Worm (Caenorhabditis elegans) whole organism, L4 larva: ENCODE measurements around the gene Y66D12A.21.

Experiments
- Y5F2A.4 ChIP-seq: fragments of 200-800 bp; sonication (Bioruptor generic); optimal IDR thresholded peaks from 2 replicates; lab custom pipeline; 2018; ENCODE audit warnings: mild to moderate bottlenecking, missing genetic modification characterization, missing compliant biosample characterization
- aha-1 ChIP-seq: fragments of 150-350 bp; peaks from one replicate; lab custom pipeline; 2014; ENCODE audit warnings: missing biosample characterization, missing genetic modification characterization
- ceh-20 ChIP-seq: fragments of 200-800 bp; sonication (Bioruptor generic); IDR thresholded peaks from 2 replicates; pipeline ENCODE4 v1.3.6; 2022; ENCODE audit warnings: missing genetic modification reagents, missing genetic modification characterization, missing compliant biosample characterization
- ceh-82 ChIP-seq: sonication (generic microtip); optimal IDR thresholded peaks from 2 replicates; lab custom pipeline; 2017; ENCODE audit warnings: missing biosample characterization, missing genetic modification characterization
- dpl-1 ChIP-seq: fragments of 150-350 bp; optimal IDR thresholded peaks from 2 replicates; lab custom pipeline; 2014; ENCODE audit warnings: missing biosample characterization, missing genetic modification reagents, missing genetic modification characterization
- egl-27 ChIP-seq: sonication (generic microtip); optimal IDR thresholded peaks from 3 replicates; lab custom pipeline; 2017; ENCODE audit warnings: missing biosample characterization, missing genetic modification reagents, missing genetic modification characterization
- hmg-1.1 ChIP-seq: fragments of 200-800 bp; sonication (Bioruptor generic); IDR thresholded peaks from 2 replicates; pipeline ENCODE4 v1.3.6; 2022; ENCODE audit warnings: missing genetic modification reagents, missing genetic modification characterization, missing compliant biosample characterization
- lin-15B ChIP-seq: fragments of 150-350 bp; sonication (generic microtip); optimal IDR thresholded peaks from 3 replicates; lab custom pipeline; 2014; ENCODE audit warnings: missing biosample characterization, missing genetic modification characterization
- lin-39 ChIP-seq: fragments of 150-350 bp; optimal IDR thresholded peaks from 2 replicates; lab custom pipeline; 2014; ENCODE audit warnings: missing biosample characterization, missing genetic modification reagents, missing genetic modification characterization
- mes-2 ChIP-seq: sonication (generic microtip); optimal IDR thresholded peaks from 2 replicates; lab custom pipeline; 2016; ENCODE audit warnings: missing genotype, mild to moderate bottlenecking, missing genetic modification characterization, missing compliant biosample characterization; ENCODE audit not compliant: poor library complexity, severe bottlenecking
- mxl-3 ChIP-seq: fragments of 200-800 bp; sonication (Bioruptor generic); optimal IDR thresholded peaks from 2 replicates; lab custom pipeline; 2018; ENCODE audit warnings: mild to moderate bottlenecking, missing genetic modification characterization, missing compliant biosample characterization
- nhr-10 ChIP-seq: fragments of 150-350 bp; optimal IDR thresholded peaks from 2 replicates; lab custom pipeline; 2014; ENCODE audit warnings: missing biosample characterization, missing genetic modification characterization
- nhr-48 ChIP-seq: sonication (generic microtip); optimal IDR thresholded peaks from 2 replicates; lab custom pipeline; 2016; ENCODE audit warnings: mild to moderate bottlenecking, missing genetic modification characterization, missing compliant biosample characterization
- skn-1 ChIP-seq: fragments of 150-350 bp; optimal IDR thresholded peaks from 2 replicates; lab custom pipeline; 2014; ENCODE audit warnings: missing biosample characterization, missing genetic modification characterization
- unc-62 ChIP-seq, 3 experiments: fragments of 150-350 bp in 1 of 3; sonication (generic microtip); optimal IDR thresholded peaks in 2 of 3; peaks in 1 of 3; 1 replicate in 1 of 3; 2 replicates in 2 of 3; lab custom pipeline; 2014 to 2017; ENCODE audit warnings: missing biosample characterization in 3 of 3, missing genetic modification characterization in 3 of 3, missing genetic modification reagents in 3 of 3, missing genotype in 1 of 3
- vab-7 ChIP-seq: fragments of 200-800 bp; sonication (Bioruptor generic); IDR thresholded peaks from 2 replicates; pipeline ENCODE4 v1.3.6; 2022; ENCODE audit warnings: missing genetic modification reagents, missing genetic modification characterization, missing compliant biosample characterization
- zag-1 ChIP-seq: fragments of 150-350 bp; optimal IDR thresholded peaks from 2 replicates; lab custom pipeline; 2014; ENCODE audit warnings: missing biosample characterization, missing genetic modification characterization
- zip-2 ChIP-seq: fragments of 150-350 bp; optimal IDR thresholded peaks from 2 replicates; lab custom pipeline; 2014; ENCODE audit warnings: missing biosample characterization, missing genetic modification characterization
- ztf-11 ChIP-seq: fragments of 150-350 bp; optimal IDR thresholded peaks from 2 replicates; lab custom pipeline; 2014; ENCODE audit warnings: missing biosample characterization, missing genetic modification characterization

Gene Y66D12A.21

ce11 chrIII:11459041-11459440 is 46.1 kb downstream of the Y66D12A.21 start:
- TF ChIP-seq hmg-1.1: 0 out of 2 replicates have a peak, but pooled peaks have one; percentile 7
- no peak for TF ChIP-seq dpl-1 (GFP tag; lab: Kevin White, UChicago)

- TF ChIP-seq zag-1 (no peak), mxl-3 (GFP tag; lab: Kevin White, UChicago) (no peak), vab-7 (no peak), mes-2 (no peak), lin-39 (tag; lab: Kevin White, UChicago) (no peak), nhr-48 (tag; lab: Kevin White, UChicago) (no peak), skn-1 (tag; lab: Kevin White, UChicago) (no peak), ztf-11 (tag; lab: Kevin White, UChicago) (no peak), zip-2 (tag; lab: Kevin White, UChicago) (no peak), ceh-20 (no peak)
Observed at ce11 chrIII:11457911-11458310, 47.2 kb downstream of the Y66D12A.21 start.

ce11 chrIII:11456577-11456976 is 48.5 kb downstream of the Y66D12A.21 start, which contains the start of gene plr-1:
plr-1 (plus strand) TSS chrIII:11456877.
- TF ChIP-seq ztf-11 (tag; lab: Kevin White, UChicago) (no peak), unc-62 (GFP tag; optimal IDR thresholded peaks at IDR 0.05 in 1 of 2; lab: Kevin White, UChicago) (peak in 1 of 2 experiments; percentile 69), unc-62 (tag; optimal IDR thresholded peaks at IDR 0.05; lab: Kevin White, UChicago) (no peak)

ce11 chrIII:11453970-11454369 is 51.1 kb downstream of the Y66D12A.21 start:
- TF ChIP-seq lin-15B: no peak
- TF ChIP-seq hmg-1.1: no peak
- no peak for TF ChIP-seq Y5F2A.4 (GFP tag; lab: Kevin White, UChicago)
- no peak for TF ChIP-seq egl-27 (tag; lab: Kevin White, UChicago)
- no peak for TF ChIP-seq nhr-10 (tag; lab: Kevin White, UChicago)
- peak; percentile 60 for TF ChIP-seq aha-1 (tag; lab: Kevin White, UChicago)
- TF ChIP-seq lin-39 (tag; lab: Kevin White, UChicago): no peak
- no peak for TF ChIP-seq ceh-82 (tag; lab: Kevin White, UChicago)
